Fruit fly (Drosophila melanogaster) S2 (cell line): Measurements from ENCODE around the gene TM9SF2.

ENCODE experiments used
- CG8478 ChIP-seq: fragments of >200 bp; optimal IDR thresholded peaks from 2 replicates; lab custom pipeline; 2018
- CTCF ChIP-seq, 2 experiments: fragments of >200 bp; optimal IDR thresholded peaks; 2 replicates each; lab custom pipeline; 2018

- no peak for TF ChIP-seq CTCF (optimal IDR thresholded peaks at IDR 0.05; lab: Kevin White, UChicago)
- TF ChIP-seq CG8478 (lab: Kevin White, UChicago) = no peak
These were observed at the start of gene TM9SF2 for dm6 chr2L:20734066-20734686.
